Worm (Caenorhabditis elegans) whole organism, L4/young adult: ENCODE results near the gene kin-19.

Experiments used
- dao-5 ChIP-seq: sonication (generic microtip); optimal IDR thresholded peaks from 2 replicates; lab custom pipeline; 2016; ENCODE audit warnings: missing genotype, missing genetic modification characterization, moderate library complexity, missing compliant biosample characterization
- him-1 ChIP-seq: sonication (generic microtip); optimal IDR thresholded peaks from 2 replicates; lab custom pipeline; 2016; ENCODE audit warnings: missing genotype, missing genetic modification reagents, missing genetic modification characterization, missing compliant biosample characterization

DNA sequence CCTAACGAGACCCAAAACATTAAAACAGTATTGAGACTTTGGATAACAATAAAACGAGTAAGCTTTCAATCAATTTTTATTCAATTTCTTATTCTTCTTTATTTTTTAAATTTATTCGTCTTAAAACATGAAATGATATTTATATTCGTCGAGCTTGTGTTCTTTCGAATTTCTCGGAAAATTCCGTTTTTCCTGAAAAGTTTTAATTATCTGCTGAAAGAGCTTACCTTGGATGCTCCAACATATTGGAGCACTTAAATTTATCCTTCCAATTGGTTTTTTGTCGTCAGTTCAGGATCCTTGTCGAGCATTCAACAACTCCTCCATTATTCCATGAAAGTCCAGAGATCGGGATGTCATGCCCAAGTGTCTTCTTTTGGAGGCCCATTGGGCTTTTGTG is 3.0 kb downstream of the kin-19 start:
- TF ChIP-seq him-1 (tag; lab: Kevin White, UChicago) (no peak), dao-5 (tag; lab: Kevin White, UChicago) (no peak)
